Fruit fly (Drosophila melanogaster) whole organism, embryonic: Measurements from ENCODE around the gene OS9.
A peak's percentile ranks its signal among the peaks of the same experiment; 100 is the strongest.

Experiments
- Abd-B ChIP-seq: fragments of 200-800 bp; sonication (Bioruptor generic); optimal IDR thresholded peaks from 2 replicates; lab custom pipeline; 2018; ENCODE audit warnings: missing biosample characterization, mild to moderate bottlenecking, missing genetic modification characterization, moderate library complexity
- Ada2b ChIP-seq: fragments of 200-800 bp; sonication (Bioruptor generic); IDR thresholded peaks from 2 replicates; pipeline ENCODE4 v1.3.6; 2022; ENCODE audit warnings: missing biosample characterization, missing genetic modification characterization
- B-H2 ChIP-seq: fragments of 200-800 bp; sonication (Bioruptor generic); optimal IDR thresholded peaks from 2 replicates; lab custom pipeline; 2018; ENCODE audit warnings: missing biosample characterization, mild to moderate bottlenecking, missing genetic modification characterization
- CG11504 ChIP-seq: fragments of 200-800 bp; sonication (Bioruptor generic); optimal IDR thresholded peaks from 3 replicates; lab custom pipeline; 2019; ENCODE audit warnings: missing biosample characterization, mild to moderate bottlenecking, missing genetic modification characterization, moderate library complexity
- CG12236 ChIP-seq: fragments of 200-800 bp; sonication (Bioruptor generic); optimal IDR thresholded peaks from 2 replicates; lab custom pipeline; 2016; ENCODE audit warnings: missing biosample characterization, missing genetic modification characterization
- CG12942 ChIP-seq: fragments of 200-800 bp; sonication (Bioruptor generic); optimal IDR thresholded peaks from 3 replicates; lab custom pipeline; 2016; ENCODE audit warnings: missing biosample characterization, missing genetic modification characterization
- CG13424 ChIP-seq: fragments of 200-800 bp; sonication (Bioruptor generic); optimal IDR thresholded peaks from 2 replicates; lab custom pipeline; 2019; ENCODE audit warnings: missing biosample characterization, mild to moderate bottlenecking, missing genetic modification characterization, moderate library complexity
- CG14710 ChIP-seq: fragments of 200-800 bp; sonication (Bioruptor generic); optimal IDR thresholded peaks from 3 replicates; lab custom pipeline; 2019; ENCODE audit warnings: missing biosample characterization, mild to moderate bottlenecking, missing genetic modification characterization, moderate library complexity
- CG1529 ChIP-seq: fragments of 200-800 bp; sonication (Bioruptor generic); optimal IDR thresholded peaks from 3 replicates; lab custom pipeline; 2018; ENCODE audit warnings: missing biosample characterization, missing genetic modification characterization
- CG1602 ChIP-seq: fragments of 200-800 bp; sonication (Bioruptor generic); optimal IDR thresholded peaks from 3 replicates; lab custom pipeline; 2016; ENCODE audit warnings: missing biosample characterization, missing genetic modification characterization
- CG16813 ChIP-seq: fragments of 200-800 bp; sonication (Bioruptor generic); IDR thresholded peaks from 3 replicates; pipeline ENCODE4 v1.3.6; 2022; ENCODE audit warnings: missing biosample characterization, missing genetic modification characterization; ENCODE audit not compliant: partially characterized antibody
- CG16863 ChIP-seq: fragments of 200-800 bp; sonication (Bioruptor generic); optimal IDR thresholded peaks from 3 replicates; lab custom pipeline; 2016; ENCODE audit warnings: missing biosample characterization, missing genetic modification characterization
- CG17361 ChIP-seq: fragments of 200-800 bp; sonication (Bioruptor generic); IDR thresholded peaks from 3 replicates; pipeline ENCODE4 v1.3.6; 2022; ENCODE audit warnings: missing biosample characterization, missing genetic modification characterization
- CG2202 ChIP-seq: fragments of 200-800 bp; sonication (Bioruptor generic); optimal IDR thresholded peaks from 2 replicates; lab custom pipeline; 2018; ENCODE audit warnings: missing biosample characterization, mild to moderate bottlenecking, missing genetic modification characterization
- CG31388 ChIP-seq: fragments of 200-800 bp; sonication (Bioruptor generic); optimal IDR thresholded peaks from 2 replicates; lab custom pipeline; 2016; ENCODE audit warnings: missing biosample characterization, missing genetic modification characterization
- CG6175 ChIP-seq: fragments of 200-800 bp; sonication (Bioruptor generic); IDR thresholded peaks from 3 replicates; pipeline ENCODE4 v1.3.6; 2022; ENCODE audit warnings: missing biosample characterization, missing genetic modification characterization
- CG6813 ChIP-seq: fragments of 200-800 bp; sonication (Bioruptor generic); optimal IDR thresholded peaks from 2 replicates; lab custom pipeline; 2017; ENCODE audit warnings: missing biosample characterization, missing genetic modification characterization, mild to moderate bottlenecking, moderate library complexity, missing genetic modification reagents
- CG7372 ChIP-seq: fragments of 200-800 bp; sonication (Bioruptor generic); IDR thresholded peaks from 2 replicates; pipeline ENCODE4 v1.3.6; 2022; ENCODE audit warnings: missing biosample characterization, missing genetic modification characterization
- CG7556 ChIP-seq: fragments of 200-800 bp; sonication (Bioruptor generic); optimal IDR thresholded peaks from 2 replicates; lab custom pipeline; 2017; ENCODE audit warnings: missing biosample characterization, mild to moderate bottlenecking, missing genetic modification characterization
- CrebB ChIP-seq: fragments of 200-800 bp; sonication (Bioruptor generic); optimal IDR thresholded peaks from 3 replicates; lab custom pipeline; 2018; ENCODE audit warnings: missing biosample characterization, mild to moderate bottlenecking, missing genetic modification characterization
- Doc2 ChIP-seq: fragments of 200-800 bp; sonication (Bioruptor generic); IDR thresholded peaks from 2 replicates; pipeline ENCODE4 v1.3.6; 2022; ENCODE audit warnings: missing biosample characterization, missing genetic modification characterization
- Gug ChIP-seq: fragments of 200-800 bp; sonication (Bioruptor generic); IDR thresholded peaks from 4 replicates; pipeline ENCODE4 v1.3.6; 2022; ENCODE audit warnings: missing biosample characterization, missing genetic modification characterization
- HmgD ChIP-seq: fragments of 200-800 bp; sonication (Bioruptor generic); optimal IDR thresholded peaks from 3 replicates; lab custom pipeline; 2016; ENCODE audit warnings: missing biosample characterization, missing genetic modification characterization
- Hr51 ChIP-seq, 2 experiments: fragments of 200-800 bp; sonication (Bioruptor generic); optimal IDR thresholded peaks; 2 replicates in 1 of 2; 3 replicates in 1 of 2; lab custom pipeline; 2016 to 2018; ENCODE audit warnings: missing biosample characterization in 2 of 2, missing genetic modification characterization in 2 of 2, mild to moderate bottlenecking in 1 of 2, moderate library complexity in 1 of 2
- Lpt ChIP-seq: fragments of >200 bp; optimal IDR thresholded peaks from 2 replicates; lab custom pipeline; 2018; ENCODE audit warnings: missing biosample characterization, missing genetic modification characterization
- Med ChIP-seq: fragments of 200-800 bp; sonication (Bioruptor generic); peaks from one replicate; lab custom pipeline; 2016; ENCODE audit warnings: missing biosample characterization, missing genetic modification characterization, mild to moderate bottlenecking, inconsistent platforms, moderate library complexity
- Neu2 ChIP-seq: fragments of 200-800 bp; sonication (Bioruptor generic); optimal IDR thresholded peaks from 3 replicates; lab custom pipeline; 2016; ENCODE audit warnings: missing biosample characterization, missing genetic modification characterization, borderline replicate concordance
- Rfx ChIP-seq: fragments of 200-800 bp; sonication (Bioruptor generic); IDR thresholded peaks from 2 replicates; pipeline ENCODE4 v1.3.6; 2022; ENCODE audit warnings: missing biosample characterization, missing genetic modification characterization
- ap ChIP-seq: fragments of 200-800 bp; sonication (Bioruptor generic); IDR thresholded peaks from 2 replicates; pipeline ENCODE4 v1.3.6; 2022; ENCODE audit warnings: missing biosample characterization, missing genetic modification characterization
- ara ChIP-seq: fragments of 200-800 bp; sonication (Bioruptor generic); IDR thresholded peaks from 2 replicates; pipeline ENCODE4 v1.3.6; 2022; ENCODE audit warnings: missing biosample characterization, missing genetic modification characterization
- crol ChIP-seq: fragments of 200-800 bp; sonication (Bioruptor generic); IDR thresholded peaks from 2 replicates; pipeline ENCODE4 v1.3.6; 2022; ENCODE audit warnings: missing biosample characterization, missing genetic modification characterization
- dysf ChIP-seq: fragments of 200-800 bp; sonication (Bioruptor generic); IDR thresholded peaks from 3 replicates; pipeline ENCODE4 v1.3.6; 2022; ENCODE audit warnings: missing biosample characterization, missing genetic modification characterization
- ftz-f1 ChIP-seq: fragments of 200-800 bp; sonication (Bioruptor generic); optimal IDR thresholded peaks from 2 replicates; lab custom pipeline; 2016; ENCODE audit warnings: missing biosample characterization, missing genetic modification characterization
- gsb-n ChIP-seq: fragments of 200-800 bp; sonication (Bioruptor generic); optimal IDR thresholded peaks from 3 replicates; lab custom pipeline; 2018; ENCODE audit warnings: missing biosample characterization, mild to moderate bottlenecking, missing genetic modification characterization
- gt ChIP-seq: fragments of 200-800 bp; sonication (Bioruptor generic); IDR thresholded peaks from 2 replicates; pipeline ENCODE4 v1.3.6; 2022; ENCODE audit warnings: missing biosample characterization, missing genetic modification characterization
- hb ChIP-seq: fragments of 200-800 bp; sonication (Bioruptor generic); IDR thresholded peaks from 3 replicates; pipeline ENCODE4 v1.3.6; 2022; ENCODE audit warnings: missing biosample characterization, missing genetic modification characterization; ENCODE audit not compliant: partially characterized antibody
- lola ChIP-seq, 3 experiments: fragments of >200 bp in 2 of 3; fragments of 200-800 bp in 1 of 3; sonication (Bioruptor generic) in 1 of 3; optimal IDR thresholded peaks; 2 replicates each; lab custom pipeline; 2017 to 2019; ENCODE audit warnings: missing biosample characterization in 3 of 3, missing genetic modification characterization in 3 of 3, mild to moderate bottlenecking in 1 of 3, moderate library complexity in 1 of 3
- mld ChIP-seq: fragments of 200-800 bp; sonication (Bioruptor generic); IDR thresholded peaks from 3 replicates; pipeline ENCODE4 v1.3.6; 2022; ENCODE audit warnings: missing biosample characterization, missing genetic modification characterization; ENCODE audit not compliant: partially characterized antibody
- nom ChIP-seq: fragments of 200-800 bp; sonication (Bioruptor generic); optimal IDR thresholded peaks from 2 replicates; lab custom pipeline; 2017; ENCODE audit warnings: missing biosample characterization, missing genetic modification characterization, mild to moderate bottlenecking, moderate library complexity, missing genetic modification reagents
- ro ChIP-seq: fragments of 200-800 bp; sonication (Bioruptor generic); IDR thresholded peaks from 2 replicates; pipeline ENCODE4 v1.3.6; 2022; ENCODE audit warnings: missing biosample characterization, missing genetic modification characterization
- sens ChIP-seq: fragments of 200-800 bp; sonication (Bioruptor generic); peaks from one replicate; lab custom pipeline; 2016; ENCODE audit warnings: missing biosample characterization, missing genetic modification characterization
- shn ChIP-seq: fragments of 200-800 bp; sonication (Bioruptor generic); optimal IDR thresholded peaks from 3 replicates; lab custom pipeline; 2016; ENCODE audit warnings: missing biosample characterization, missing genetic modification characterization
- slp2 ChIP-seq: fragments of 200-800 bp; sonication (Bioruptor generic); optimal IDR thresholded peaks from 2 replicates; lab custom pipeline; 2016; ENCODE audit warnings: missing biosample characterization, missing genetic modification characterization
- ssp ChIP-seq: fragments of 200-800 bp; sonication (Bioruptor generic); IDR thresholded peaks from 2 replicates; pipeline ENCODE4 v1.3.6; 2022; ENCODE audit warnings: missing biosample characterization, missing genetic modification characterization
- tin ChIP-seq: fragments of 200-800 bp; sonication (Bioruptor generic); optimal IDR thresholded peaks from 3 replicates; lab custom pipeline; 2016; ENCODE audit warnings: missing biosample characterization, missing genetic modification characterization
- trh ChIP-seq: fragments of 200-800 bp; sonication (Bioruptor generic); optimal IDR thresholded peaks from 2 replicates; lab custom pipeline; 2016; ENCODE audit warnings: missing biosample characterization, missing genetic modification characterization
- wor ChIP-seq: fragments of 200-800 bp; sonication (Bioruptor generic); IDR thresholded peaks from 2 replicates; pipeline ENCODE4 v1.3.6; 2022; ENCODE audit warnings: missing biosample characterization, missing genetic modification characterization

Gene OS9

dm6 chr2L:19962252-19962729, 4.0 kb downstream of the OS9 start, which contains the start of the genes CG13965 and CG16772:
TSS of gene CG13965 (minus strand) at chr2L:19962352.
TSS of gene CG16772 (plus strand) at chr2L:19962679.
- 0 out of 3 replicates have a peak, but pooled peaks have one; percentile 15 for TF ChIP-seq dysf
- no peak for TF ChIP-seq ssp

- TF ChIP-seq Doc2 (GFP tag; lab: Robert Waterston, UW) (no peak), sens (GFP tag; lab: Kevin White, UChicago) (peak; percentile 13), Lpt (GFP tag; lab: Kevin White, UChicago) (no peak), wor (GFP tag; lab: Robert Waterston, UW) (no peak), shn (GFP tag; lab: Kevin White, UChicago) (no peak), CG7372 (no peak), ro (GFP tag; lab: Robert Waterston, UW) (no peak), Med (peak; percentile 42), HmgD (GFP tag; lab: Kevin White, UChicago) (no peak)
These were observed 4.7 kb downstream of the OS9 start, which contains the start of gene CG42866 for dm6 chr2L:19961585-19961984. TSS of gene CG42866 (minus strand) at chr2L:19961685.

dm6 chr2L:19960930-19961329, 5.4 kb downstream of the OS9 start, which contains the start of gene CG34051:
TSS of gene CG34051 (minus strand) at chr2L:19961030.
- TF ChIP-seq Abd-B (no peak), ftz-f1 (no peak), CG12236 (GFP tag; lab: Kevin White, UChicago) (no peak), Gug (GFP tag; lab: Robert Waterston, UW) (no peak), hb (no peak), Rfx (no peak), ara (GFP tag; lab: Robert Waterston, UW) (no peak), crol (no peak), mld (no peak), Hr51 (GFP tag; optimal IDR thresholded peaks at IDR 0.05; lab: Kevin White, UChicago) (no peak), slp2 (GFP tag; lab: Kevin White, UChicago) (no peak), CG12942 (GFP tag; lab: Kevin White, UChicago) (no peak)

dm6 chr2L:19958520-19959161, 7.7 kb downstream of the OS9 start, which contains the start of gene COX4:
TSS of gene COX4 (plus strand) at chr2L:19958713.
- TF ChIP-seq CrebB (tag; lab: Kevin White, UChicago) (no peak), CG6813 (GFP tag; lab: Kevin White, UChicago) (no peak), B-H2 (GFP tag; lab: Kevin White, UChicago) (peak; percentile 26), tin (GFP tag; lab: Kevin White, UChicago) (no peak), lola (GFP tag; optimal IDR thresholded peaks at IDR 0.05; lab: Kevin White, UChicago) (no peak), CG1529 (GFP tag; lab: Kevin White, UChicago) (no peak), CG6175 (GFP tag; lab: Robert Waterston, UW) (no peak), ap (GFP tag; lab: Robert Waterston, UW) (no peak), Ada2b (GFP tag; lab: Robert Waterston, UW) (no peak), CG16813 (peak; percentile 65), CG2202 (tag; lab: Kevin White, UChicago) (no peak), CG17361 (no peak), gsb-n (peak; percentile 27), CG14710 (peak; percentile 98), CG1602 (GFP tag; lab: Kevin White, UChicago) (no peak), nom (GFP tag; lab: Kevin White, UChicago) (no peak), gt (GFP tag; lab: Robert Waterston, UW) (no peak), mld (no peak), CG16863 (GFP tag; lab: Kevin White, UChicago) (no peak), CG13424 (tag; lab: Kevin White, UChicago) (no peak), CG11504 (tag; lab: Kevin White, UChicago) (no peak), CG31388 (GFP tag; lab: Kevin White, UChicago) (no peak), trh (GFP tag; lab: Kevin White, UChicago) (no peak), CG7556 (GFP tag; lab: Kevin White, UChicago) (no peak), Neu2 (GFP tag; lab: Kevin White, UChicago) (no peak)
